Fruit fly (Drosophila melanogaster): Measurements from ENCODE around the gene CG31021.

CG31021 gene

dm6 chr3R:30645780-30646179 is 43.8 kb downstream of the CG31021 start, which contains the start of gene CG31013:
CG31013 (minus strand) TSS chr3R:30645880.
- TF ChIP-seq GATAd (GFP tag; optimal IDR thresholded peaks at IDR 0.05), result no peak
- TF ChIP-seq pan (optimal IDR thresholded peaks at IDR 0.05), result no peak
- no peak for TF ChIP-seq Mio (GFP tag; optimal IDR thresholded peaks at IDR 0.05)
- TF ChIP-seq lola (GFP tag; optimal IDR thresholded peaks at IDR 0.05), result no peak
- TF ChIP-seq tai (GFP tag; optimal IDR thresholded peaks at IDR 0.05), result no peak

dm6 chr3R:30648451-30648850 is 46.4 kb downstream of the CG31021 start, which contains the start of gene PH4alphaPV:
PH4alphaPV (minus strand) TSS chr3R:30648551.
- TF ChIP-seq Myc (optimal IDR thresholded peaks at IDR 0.05), result no peak
- TF ChIP-seq Vsx2 (GFP tag; optimal IDR thresholded peaks at IDR 0.05; ENCODE audit: partially characterized antibody), result no peak
- TF ChIP-seq lola (GFP tag; optimal IDR thresholded peaks at IDR 0.05), result no peak
- TF ChIP-seq OdsH (GFP tag; optimal IDR thresholded peaks at IDR 0.05), result no peak
- TF ChIP-seq HLH106 (tag; optimal IDR thresholded peaks at IDR 0.05), result no peak
- TF ChIP-seq psq (GFP tag; optimal IDR thresholded peaks at IDR 0.05), result no peak
- no peak for TF ChIP-seq Dif (GFP tag; optimal IDR thresholded peaks at IDR 0.05; ENCODE audit: partially characterized antibody)
- TF ChIP-seq h (GFP tag; optimal IDR thresholded peaks at IDR 0.05), result no peak
- no peak for TF ChIP-seq rgr (GFP tag; optimal IDR thresholded peaks at IDR 0.05)
- no peak for TF ChIP-seq CG32264 (GFP tag; optimal IDR thresholded peaks at IDR 0.05)
- no peak for TF ChIP-seq Hr78 (GFP tag; optimal IDR thresholded peaks at IDR 0.05)

dm6 chr3R:30648851-30649250 is 46.8 kb downstream of the CG31021 start, which contains the start of gene CG34432:
CG34432 (plus strand) TSS chr3R:30649151.
- TF ChIP-seq Hnf4 (GFP tag; optimal IDR thresholded peaks at IDR 0.05) (no peak), psq (GFP tag; optimal IDR thresholded peaks at IDR 0.05) (no peak), dl (GFP tag; optimal IDR thresholded peaks at IDR 0.05; ENCODE audit: insufficient read depth in 1 of 2, partially characterized antibody in 2 of 2) (no peak), Jra (GFP tag; optimal IDR thresholded peaks at IDR 0.05) (no peak), GATAd (GFP tag; optimal IDR thresholded peaks at IDR 0.05) (no peak), dmrt93B (GFP tag; optimal IDR thresholded peaks at IDR 0.05) (no peak), CG32264 (GFP tag; optimal IDR thresholded peaks at IDR 0.05) (no peak), sage (GFP tag; optimal IDR thresholded peaks at IDR 0.05) (no peak), lola (GFP tag; optimal IDR thresholded peaks at IDR 0.05) (no peak), woc (GFP tag; optimal IDR thresholded peaks at IDR 0.05) (no peak), Myc (optimal IDR thresholded peaks at IDR 0.05) (no peak), CG9705 (GFP tag; optimal IDR thresholded peaks at IDR 0.05) (no peak), Hr83 (GFP tag; optimal IDR thresholded peaks at IDR 0.05; ENCODE audit: poor library complexity, severe bottlenecking) (no peak), ey (GFP tag; optimal IDR thresholded peaks at IDR 0.05) (no peak), fru (GFP tag; optimal IDR thresholded peaks at IDR 0.05) (no peak), h (GFP tag; optimal IDR thresholded peaks at IDR 0.05) (no peak)

- TF ChIP-seq Myc (optimal IDR thresholded peaks at IDR 0.05) (no peak), Vsx2 (GFP tag; optimal IDR thresholded peaks at IDR 0.05; ENCODE audit: partially characterized antibody) (no peak), tai (GFP tag; optimal IDR thresholded peaks at IDR 0.05) (no peak), sv (GFP tag; optimal IDR thresholded peaks at IDR 0.05) (no peak), psq (GFP tag; optimal IDR thresholded peaks at IDR 0.05) (no peak), fru (GFP tag; optimal IDR thresholded peaks at IDR 0.05) (no peak), Mio (GFP tag; optimal IDR thresholded peaks at IDR 0.05) (no peak), CG32264 (GFP tag; optimal IDR thresholded peaks at IDR 0.05) (no peak)
Measured at dm6 chr3R:30649661-30650060, 47.7 kb downstream of the CG31021 start, which contains the start of gene CG34433. CG34433 (plus strand) TSS chr3R:30649961.

All from whole organism, wandering third instar larva.